Fruit fly (Drosophila melanogaster): ENCODE measurements around the gene CG17129.

The CG17129 gene

DNA sequence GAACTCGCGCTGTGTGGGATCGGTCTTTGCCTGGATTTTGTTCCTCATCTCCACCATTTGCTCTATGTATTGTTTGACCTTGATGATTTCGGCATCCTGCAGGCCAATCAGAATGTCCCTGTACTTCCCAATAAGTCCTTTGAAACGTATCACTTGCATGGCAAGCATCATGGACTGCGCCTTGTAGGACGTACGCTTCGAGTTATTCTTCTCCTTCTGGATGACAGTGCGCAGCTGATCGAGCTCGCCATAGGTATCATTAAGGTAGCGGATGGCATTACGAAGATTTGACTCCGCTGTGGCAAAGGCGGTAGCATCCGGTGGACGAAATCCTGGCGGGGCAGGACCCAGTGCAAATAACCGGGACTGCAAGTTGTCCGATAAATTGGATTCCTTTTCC lies 29.8 kb upstream of the CG17129 start (continued):
- TF ChIP-seq insv (GFP tag; optimal IDR thresholded peaks at IDR 0.05) (no peak), sens (GFP tag) (no peak), nerfin-2 (GFP tag; IDR thresholded peaks at IDR 0.05; ENCODE audit: partially characterized antibody) (no peak), CG43689 (GFP tag; IDR thresholded peaks at IDR 0.05) (no peak), ci (GFP tag; IDR thresholded peaks at IDR 0.05) (0 out of 3 replicates have a peak, but pooled peaks have one; percentile 6), CG14014 (GFP tag; IDR thresholded peaks at IDR 0.05) (no peak), CG14050 (GFP tag; IDR thresholded peaks at IDR 0.05) (no peak), Hr51 (GFP tag; optimal IDR thresholded peaks at IDR 0.05) (no peak), Hand (GFP tag; optimal IDR thresholded peaks at IDR 0.05) (no peak), Elba2 (GFP tag; optimal IDR thresholded peaks at IDR 0.05) (peak; percentile 71), CG8290 (GFP tag; optimal IDR thresholded peaks at IDR 0.05) (no peak), CG8290 (tag; optimal IDR thresholded peaks at IDR 0.05) (peak in 1 of 2 experiments; percentile 57)

DNA sequence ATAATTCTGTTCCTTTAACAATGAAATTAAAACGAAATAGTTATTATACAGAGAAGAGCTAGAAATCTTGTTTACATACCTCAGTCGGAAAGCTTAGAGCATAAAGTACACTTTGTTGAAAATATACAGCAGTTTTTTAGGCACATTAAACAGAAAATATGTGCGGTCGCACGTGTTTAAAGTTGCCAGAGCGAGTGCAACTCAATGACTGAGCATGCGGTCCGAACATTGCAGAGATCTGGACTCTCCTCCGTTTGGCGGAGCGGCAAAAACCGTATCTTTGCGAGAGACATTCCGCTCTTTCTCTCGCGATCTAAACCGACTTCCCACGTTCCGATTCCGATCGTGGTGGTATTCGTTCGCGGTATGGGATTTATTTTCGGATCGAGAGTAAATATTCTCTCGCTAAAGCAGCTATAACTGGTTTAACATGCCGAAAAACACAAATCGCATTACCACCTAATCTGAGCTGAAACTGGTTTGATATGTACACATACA lies 27.9 kb upstream of the CG17129 start, which contains the start of gene CG13895:
Gene CG13895, minus strand, starts transcription at position 214 of the 498 bp plus-strand sequence.
- TF ChIP-seq lab (GFP tag; optimal IDR thresholded peaks at IDR 0.05): peak; percentile 21
- peak; percentile 31; the same call in 1 of the 2 replicates for TF ChIP-seq sob (GFP tag; IDR thresholded peaks at IDR 0.05)
- TF ChIP-seq CG11504 (tag; optimal IDR thresholded peaks at IDR 0.05): peak; percentile 8
- TF ChIP-seq Sox102F (GFP tag; optimal IDR thresholded peaks at IDR 0.05): no peak
- peak; percentile 40; the same call in 1 of the 2 replicates for TF ChIP-seq unc-4 (GFP tag; IDR thresholded peaks at IDR 0.05; ENCODE audit: partially characterized antibody)
- TF ChIP-seq CG8089 (GFP tag; optimal IDR thresholded peaks at IDR 0.05): no peak
- TF ChIP-seq kni (GFP tag; optimal IDR thresholded peaks at IDR 0.05): peak; percentile 86
- no peak for TF ChIP-seq br (optimal IDR thresholded peaks at IDR 0.05)
- no peak for TF ChIP-seq ems (GFP tag; optimal IDR thresholded peaks at IDR 0.05)
- TF ChIP-seq cwo (GFP tag; optimal IDR thresholded peaks at IDR 0.05): peak; percentile 95
- no peak for TF ChIP-seq Camta (GFP tag; optimal IDR thresholded peaks at IDR 0.05)
- peak; percentile 50; the same call in 2 of the 3 replicates for TF ChIP-seq CG34224 (GFP tag; IDR thresholded peaks at IDR 0.05; ENCODE audit: partially characterized antibody)
- TF ChIP-seq Hmr (GFP tag; optimal IDR thresholded peaks at IDR 0.05): peak; percentile 33
- no peak for TF ChIP-seq shn (GFP tag; optimal IDR thresholded peaks at IDR 0.05)
- peak; percentile 55 for TF ChIP-seq pros (GFP tag; optimal IDR thresholded peaks at IDR 0.05)
- peak; percentile 95; the same call in 3 of the 4 replicates for TF ChIP-seq chinmo (GFP tag; IDR thresholded peaks at IDR 0.05; ENCODE audit: partially characterized antibody)
- peak; percentile 54; the same call in 2 of the 4 replicates for TF ChIP-seq Dll (GFP tag; IDR thresholded peaks at IDR 0.05; ENCODE audit: partially characterized antibody)
- TF ChIP-seq pfk (GFP tag; optimal IDR thresholded peaks at IDR 0.05): peak; percentile 83
- no peak for TF ChIP-seq HmgD (GFP tag; optimal IDR thresholded peaks at IDR 0.05)
- TF ChIP-seq CG6683 (GFP tag; optimal IDR thresholded peaks at IDR 0.05): peak; percentile 7
- peak; percentile 12 for TF ChIP-seq nerfin-1 (tag; optimal IDR thresholded peaks at IDR 0.05)
- no peak for TF ChIP-seq CG2120 (GFP tag; optimal IDR thresholded peaks at IDR 0.05)
- no peak for TF ChIP-seq sim (GFP tag; IDR thresholded peaks at IDR 0.05)
- no peak for TF ChIP-seq Doc2 (GFP tag; IDR thresholded peaks at IDR 0.05)
- no peak for TF ChIP-seq CG3995 (GFP tag; optimal IDR thresholded peaks at IDR 0.05)
- no peak for TF ChIP-seq dati (GFP tag; IDR thresholded peaks at IDR 0.05)
- TF ChIP-seq yki (optimal IDR thresholded peaks at IDR 0.05): peak; percentile 12
- no peak for TF ChIP-seq otp (GFP tag; IDR thresholded peaks at IDR 0.05)
- TF ChIP-seq CG16863 (GFP tag; optimal IDR thresholded peaks at IDR 0.05): no peak
- TF ChIP-seq ci (GFP tag; IDR thresholded peaks at IDR 0.05): peak; percentile 65; the same call in 1 of the 3 replicates
- TF ChIP-seq MTF-1 (GFP tag; optimal IDR thresholded peaks at IDR 0.05; ENCODE audit: borderline replicate concordance): no peak
- peak; percentile 99 for TF ChIP-seq CG13894 (tag; optimal IDR thresholded peaks at IDR 0.05)
- no peak for TF ChIP-seq CG7271 (tag; optimal IDR thresholded peaks at IDR 0.05)
- TF ChIP-seq so (GFP tag; IDR thresholded peaks at IDR 0.05): 0 out of 3 replicates have a peak, but pooled peaks have one; percentile 37
- peak; percentile 12 for TF ChIP-seq Side (GFP tag; optimal IDR thresholded peaks at IDR 0.05)
- no peak for TF ChIP-seq Rfx (GFP tag; IDR thresholded peaks at IDR 0.05)
- peak; percentile 18; the same call in 1 of the 2 replicates for TF ChIP-seq amos (GFP tag; IDR thresholded peaks at IDR 0.05; ENCODE audit: partially characterized antibody)
- peak; percentile 24 for TF ChIP-seq YL-1 (GFP tag; optimal IDR thresholded peaks at IDR 0.05)
